Worm (Caenorhabditis elegans) whole organism, midembryonic: ENCODE measurements around the gene rol-1.
A peak's percentile ranks its signal among the peaks of the same experiment; 100 is the strongest.
"Not testable (repeated sequence)": the region's sequence is repeated elsewhere in the genome, so short reads cannot be mapped to it uniquely, and the experiment has no call there.

ENCODE experiments used
- T22C8.4 ChIP-seq: fragments of 200-800 bp; sonication (Bioruptor generic); IDR thresholded peaks from 2 replicates; pipeline ENCODE4 v1.3.6; 2022; ENCODE audit warnings: missing genetic modification characterization, missing compliant biosample characterization
- cog-1 ChIP-seq: sonication (generic microtip); optimal IDR thresholded peaks from 2 replicates; lab custom pipeline; 2016; ENCODE audit warnings: missing genetic modification characterization, missing compliant biosample characterization
- flt-1 ChIP-seq: fragments of 200-800 bp; sonication (Bioruptor generic); IDR thresholded peaks from 2 replicates; pipeline ENCODE4 v1.3.6; 2022; ENCODE audit warnings: missing genetic modification characterization, missing compliant biosample characterization
- klf-2 ChIP-seq: fragments of 200-800 bp; sonication (Bioruptor generic); conservative IDR thresholded peaks from 2 replicates; pipeline ENCODE4 v1.3.6; 2022; ENCODE audit warnings: missing genetic modification reagents, missing genetic modification characterization, missing compliant biosample characterization
- med-1 ChIP-seq: sonication (generic microtip); optimal IDR thresholded peaks from 2 replicates; lab custom pipeline; 2017; ENCODE audit warnings: missing genetic modification characterization, mild to moderate bottlenecking, missing compliant biosample characterization, antibody characterized with exemption, missing genetic modification reagents; ENCODE audit not compliant: insufficient read depth
- ref-1 ChIP-seq: fragments of 200-800 bp; sonication (Bioruptor generic); conservative IDR thresholded peaks from 2 replicates; pipeline ENCODE4 v1.3.6; 2022; ENCODE audit warnings: missing genetic modification reagents, missing genetic modification characterization, missing compliant biosample characterization
- tab-1 ChIP-seq: fragments of 200-800 bp; sonication (Bioruptor generic); IDR thresholded peaks from 2 replicates; pipeline ENCODE4 v1.3.6; 2022; ENCODE audit warnings: missing genetic modification characterization, missing compliant biosample characterization
- ztf-23 ChIP-seq: fragments of 200-800 bp; sonication (Bioruptor generic); IDR thresholded peaks from 2 replicates; pipeline ENCODE4 v1.3.6; 2022; ENCODE audit warnings: missing genetic modification reagents, missing genetic modification characterization, missing compliant biosample characterization
- ztf-29 ChIP-seq: fragments of 200-800 bp; sonication (Bioruptor generic); IDR thresholded peaks from 2 replicates; pipeline ENCODE4 v1.3.6; 2022; ENCODE audit warnings: missing genetic modification reagents, missing genetic modification characterization, missing compliant biosample characterization

The rol-1 gene

DNA sequence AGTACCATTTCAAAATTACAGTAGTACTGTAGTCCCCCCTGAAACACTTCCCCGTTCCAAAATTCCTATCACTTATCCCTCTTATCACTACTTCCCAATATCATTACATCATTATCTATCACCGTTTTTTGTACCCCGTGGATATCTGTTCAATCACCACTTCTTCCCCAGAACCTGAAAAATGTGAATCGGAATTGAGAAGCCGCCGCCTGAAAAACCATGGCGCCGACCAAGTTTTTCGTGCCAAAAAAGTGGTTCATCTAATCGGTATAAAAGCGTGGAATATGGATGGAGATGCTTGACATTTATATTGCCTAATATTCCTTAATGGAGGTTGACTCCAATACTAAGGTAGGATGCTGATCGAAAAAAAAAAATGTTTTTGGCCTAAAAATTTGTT is at the start of gene rol-1:
TSS of gene rol-1 (plus strand) at position 301 of the 400 bp plus-strand sequence.
- TF ChIP-seq ztf-23 (no peak), tab-1 (no peak), ztf-29 (GFP tag; lab: Robert Waterston, UW) (no peak), flt-1 (GFP tag; lab: Robert Waterston, UW) (no peak), ref-1 (GFP tag; lab: Robert Waterston, UW) (no peak), cog-1 (tag; lab: Kevin White, UChicago) (no peak), klf-2 (GFP tag; lab: Robert Waterston, UW) (no peak), med-1 (no peak), T22C8.4 (GFP tag; lab: Robert Waterston, UW) (no peak)

ce11 chrII:12122694-12123093 is 49.7 kb upstream of the rol-1 start:
- TF ChIP-seq flt-1 (GFP tag; lab: Robert Waterston, UW) (peak; percentile 82), ref-1 (GFP tag; lab: Robert Waterston, UW) (peak; percentile 49), T22C8.4 (GFP tag; lab: Robert Waterston, UW) (peak; percentile 56), ztf-23 (peak; percentile 67; the same call in 1 of the 2 replicates), tab-1 (peak; percentile 68; the same call in 1 of the 2 replicates)

- TF ChIP-seq tab-1 (no peak), ztf-23 (no peak), klf-2 (GFP tag; lab: Robert Waterston, UW) (no peak), cog-1 (tag; lab: Kevin White, UChicago) (no peak), ztf-29 (GFP tag; lab: Robert Waterston, UW) (no peak), T22C8.4 (GFP tag; lab: Robert Waterston, UW) (no peak), ref-1 (GFP tag; lab: Robert Waterston, UW) (no peak), med-1 (no peak), flt-1 (GFP tag; lab: Robert Waterston, UW) (no peak)
Measured at ce11 chrII:12130393-12130792, 42.0 kb upstream of the rol-1 start.

ce11 chrII:12130868-12131267 is 41.5 kb upstream of the rol-1 start, which contains the start of gene set-24:
TSS of gene set-24 (minus strand) at chrII:12130968.
- TF ChIP-seq flt-1 (GFP tag; lab: Robert Waterston, UW), result no peak
- no peak for TF ChIP-seq T22C8.4 (GFP tag; lab: Robert Waterston, UW)
- no peak for TF ChIP-seq cog-1 (tag; lab: Kevin White, UChicago)
- no peak for TF ChIP-seq ref-1 (GFP tag; lab: Robert Waterston, UW)
- no peak for TF ChIP-seq med-1
- TF ChIP-seq ztf-29 (GFP tag; lab: Robert Waterston, UW), result no peak
- TF ChIP-seq tab-1, result no peak
- no peak for TF ChIP-seq ztf-23
- no peak for TF ChIP-seq klf-2 (GFP tag; lab: Robert Waterston, UW)

ce11 chrII:12137983-12138382 is 34.4 kb upstream of the rol-1 start:
- TF ChIP-seq cog-1 (tag; lab: Kevin White, UChicago) (no peak), ztf-29 (GFP tag; lab: Robert Waterston, UW) (no peak), med-1 (no peak), klf-2 (GFP tag; lab: Robert Waterston, UW) (no peak)

DNA sequence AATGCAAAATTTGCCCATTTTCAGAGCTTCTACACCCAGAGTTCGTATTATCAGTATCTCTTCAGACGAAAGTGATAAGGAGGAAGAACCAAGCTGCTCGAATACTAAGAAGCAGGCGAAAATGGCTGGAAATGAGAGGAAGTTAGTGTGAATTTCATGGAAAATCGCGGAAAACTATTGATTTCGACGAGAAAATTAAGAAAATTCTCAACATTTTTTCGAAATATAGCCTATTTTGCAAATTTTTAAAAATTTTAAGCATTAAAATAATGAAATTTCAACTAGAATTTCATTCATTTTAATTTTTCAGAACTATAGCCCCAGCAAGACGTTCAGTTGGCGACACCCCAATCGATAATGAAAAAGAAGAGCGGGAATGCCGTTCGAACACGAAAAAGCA is 28.8 kb upstream of the rol-1 start:
- no peak for TF ChIP-seq T22C8.4 (GFP tag; lab: Robert Waterston, UW)
- no peak for TF ChIP-seq tab-1
- no peak for TF ChIP-seq flt-1 (GFP tag; lab: Robert Waterston, UW)
- no peak for TF ChIP-seq med-1
- TF ChIP-seq klf-2 (GFP tag; lab: Robert Waterston, UW), result no peak
- no peak for TF ChIP-seq cog-1 (tag; lab: Kevin White, UChicago)
- no peak for TF ChIP-seq ztf-29 (GFP tag; lab: Robert Waterston, UW)
- TF ChIP-seq ztf-23, result no peak
- TF ChIP-seq ref-1 (GFP tag; lab: Robert Waterston, UW), result no peak

- no peak for TF ChIP-seq tab-1
Measured at ce11 chrII:12147331-12147730, 25.0 kb upstream of the rol-1 start, which contains the start of gene Y57A10A.2. TSS of gene Y57A10A.2 (plus strand) at chrII:12147631.

DNA sequence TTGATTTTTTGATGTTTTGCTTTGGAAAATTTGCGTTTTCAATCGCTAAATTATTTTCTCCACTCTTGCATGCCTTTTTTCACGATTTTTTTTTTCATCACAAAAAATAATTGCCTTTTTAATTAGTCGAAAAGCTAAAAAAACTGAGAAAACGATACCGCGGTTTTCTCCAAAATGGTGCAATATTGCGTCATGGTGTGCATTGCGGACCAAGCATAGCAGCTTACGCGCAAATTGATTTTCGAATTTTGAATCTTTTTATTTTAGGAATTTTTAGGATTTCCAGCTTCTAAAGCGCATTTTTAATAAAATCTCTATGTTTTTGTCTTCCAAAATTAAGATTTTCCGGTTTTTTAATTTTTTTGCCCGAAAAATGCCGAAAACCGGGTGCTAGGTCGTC is 22.1 kb upstream of the rol-1 start:
- no peak for TF ChIP-seq ztf-29 (GFP tag; lab: Robert Waterston, UW)
- TF ChIP-seq flt-1 (GFP tag; lab: Robert Waterston, UW), result no peak
- TF ChIP-seq T22C8.4 (GFP tag; lab: Robert Waterston, UW), result no peak
- TF ChIP-seq tab-1, result no peak
- no peak for TF ChIP-seq klf-2 (GFP tag; lab: Robert Waterston, UW)
- TF ChIP-seq ref-1 (GFP tag; lab: Robert Waterston, UW), result no peak
- TF ChIP-seq med-1, result no peak
- no peak for TF ChIP-seq ztf-23
- TF ChIP-seq cog-1 (tag; lab: Kevin White, UChicago), result no peak

DNA sequence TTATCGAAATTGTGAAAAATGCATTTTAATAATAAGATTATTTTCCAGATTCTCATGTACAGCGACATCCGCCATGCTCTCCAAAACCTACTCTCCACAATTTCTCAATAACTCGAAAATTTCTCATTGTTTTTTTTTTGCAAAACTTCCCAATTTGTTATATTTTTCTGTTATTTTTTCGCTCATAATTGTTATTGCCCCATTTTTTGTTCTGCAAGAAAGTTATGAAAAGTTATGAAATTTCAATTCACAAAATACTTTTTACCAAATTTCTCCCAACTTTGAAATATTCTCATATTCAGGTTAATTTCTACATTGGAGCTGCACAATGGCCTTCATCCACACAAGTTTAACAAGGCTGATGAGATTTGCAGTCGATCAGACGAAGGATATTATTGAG is 20.7 kb upstream of the rol-1 start, which contains the start of gene Y57A10A.4:
TSS of gene Y57A10A.4 (plus strand) at position 301 of the 400 bp plus-strand sequence.
- TF ChIP-seq T22C8.4 (GFP tag; lab: Robert Waterston, UW); tab-1; klf-2 (GFP tag; lab: Robert Waterston, UW): not testable (repeated sequence)

DNA sequence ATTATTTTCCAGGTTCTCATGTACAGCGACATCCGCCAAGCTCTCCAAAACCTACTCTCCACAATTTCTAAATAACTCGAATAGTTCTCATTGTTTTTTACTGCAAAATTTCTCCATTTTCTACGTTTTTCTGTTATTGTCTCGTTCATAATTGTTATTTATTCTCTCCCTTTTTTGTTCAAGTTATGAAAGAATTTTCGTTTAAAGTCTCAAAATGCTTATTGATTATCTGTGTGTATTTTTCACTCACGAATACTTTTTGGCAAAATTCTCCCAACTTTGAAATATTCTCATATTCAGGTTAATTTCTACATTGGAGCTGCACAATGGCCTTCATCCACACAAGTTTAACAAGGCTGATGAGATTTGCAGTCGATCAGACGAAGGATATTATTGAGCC is 18.2 kb upstream of the rol-1 start, which contains the start of gene Y57A10A.5:
TSS of gene Y57A10A.5 (plus strand) at position 301 of the 400 bp plus-strand sequence.
- not testable (repeated sequence) for TF ChIP-seq tab-1; T22C8.4 (GFP tag; lab: Robert Waterston, UW); klf-2 (GFP tag; lab: Robert Waterston, UW)

DNA sequence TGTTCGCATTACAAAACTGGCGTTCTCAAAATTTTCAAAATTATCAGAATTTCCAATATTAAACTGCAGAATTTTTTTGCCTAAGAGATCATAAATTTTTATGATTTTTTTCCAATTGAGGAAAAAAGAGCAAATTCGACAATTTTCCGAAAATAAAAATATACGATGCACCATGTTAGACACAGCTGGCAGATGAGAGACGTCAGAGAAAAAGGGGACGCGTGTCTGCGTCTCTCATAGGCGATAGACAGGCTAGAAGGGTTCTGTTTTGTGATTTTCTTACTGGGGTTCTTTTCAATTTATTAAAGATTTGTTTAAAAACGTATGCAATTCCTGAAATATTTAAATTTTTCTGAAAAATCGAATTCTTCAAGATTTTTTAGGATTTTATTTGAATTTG is 9.4 kb upstream of the rol-1 start:
- TF ChIP-seq med-1, result no peak
- no peak for TF ChIP-seq tab-1
- no peak for TF ChIP-seq cog-1 (tag; lab: Kevin White, UChicago)
- no peak for TF ChIP-seq ref-1 (GFP tag; lab: Robert Waterston, UW)
- TF ChIP-seq flt-1 (GFP tag; lab: Robert Waterston, UW), result no peak
- no peak for TF ChIP-seq T22C8.4 (GFP tag; lab: Robert Waterston, UW)
- TF ChIP-seq ztf-29 (GFP tag; lab: Robert Waterston, UW), result no peak
- TF ChIP-seq klf-2 (GFP tag; lab: Robert Waterston, UW), result no peak
- no peak for TF ChIP-seq ztf-23
